In genomic region chrX:15594230-15594857, dm6 we compare ENCODE assay signal across 1 fruit fly cellular context.
A peak's percentile ranks its signal among the peaks of the same experiment; 100 is the strongest.
TF ChIP-seq lines count a peak whose summit lies in the region.

No protein-coding gene starts in this region.

TF ChIP-seq in whole organism, embryonic, 481 proteins besides CTCF, POLR2A, EP300 and RAD21 (continued from another document and continues in another):
- TF ChIP-seq gce (GFP tag; IDR thresholded peaks at IDR 0.05; lab: Robert Waterston, UW) (no peak), grau (tag; optimal IDR thresholded peaks at IDR 0.05; lab: Kevin White, UChicago) (peak; percentile 26), B-H2 (GFP tag; optimal IDR thresholded peaks at IDR 0.05; lab: Kevin White, UChicago) (no peak), mld (GFP tag; IDR thresholded peaks at IDR 0.05; lab: Robert Waterston, UW; ENCODE audit: partially characterized antibody) (no peak), CG4404 (GFP tag; IDR thresholded peaks at IDR 0.05; lab: Robert Waterston, UW) (0 out of 2 replicates have a peak, but pooled peaks have one; percentile 7), luna (GFP tag; optimal IDR thresholded peaks at IDR 0.05; lab: Kevin White, UChicago) (no peak), CG11560 (tag; IDR thresholded peaks at IDR 0.05; lab: Robert Waterston, UW) (peak; percentile 25; the same call in 1 of the 3 replicates), CG7987 (GFP tag; optimal IDR thresholded peaks at IDR 0.05; lab: Kevin White, UChicago) (no peak), fd102C (GFP tag; optimal IDR thresholded peaks at IDR 0.05; lab: Kevin White, UChicago) (no peak), Taf1 (GFP tag; IDR thresholded peaks at IDR 0.05; lab: Robert Waterston, UW) (peak; percentile 34; the same call in 1 of the 2 replicates), crc (GFP tag; optimal IDR thresholded peaks at IDR 0.05; lab: Kevin White, UChicago) (no peak), CG3281 (GFP tag; optimal IDR thresholded peaks at IDR 0.05; lab: Kevin White, UChicago) (no peak), Camta (GFP tag; optimal IDR thresholded peaks at IDR 0.05; lab: Kevin White, UChicago) (no peak), wek (GFP tag; optimal IDR thresholded peaks at IDR 0.05; lab: Kevin White, UChicago) (no peak), CG10959 (GFP tag; IDR thresholded peaks at IDR 0.05; lab: Robert Waterston, UW) (peak; percentile 34; the same call in 1 of the 2 replicates), CG10462 (GFP tag; optimal IDR thresholded peaks at IDR 0.05; lab: Kevin White, UChicago) (no peak), nmo (GFP tag; optimal IDR thresholded peaks at IDR 0.05; lab: Kevin White, UChicago) (no peak), esg (GFP tag; conservative IDR thresholded peaks at IDR 0.05; lab: Robert Waterston, UW) (no peak), ato (GFP tag; IDR thresholded peaks at IDR 0.05; lab: Robert Waterston, UW; ENCODE audit: partially characterized antibody) (peak; percentile 29; the same call in 1 of the 2 replicates), bbx (GFP tag; IDR thresholded peaks at IDR 0.05; lab: Robert Waterston, UW; ENCODE audit: partially characterized antibody) (no peak; the same call in 1 of the 2 replicates), al (GFP tag; IDR thresholded peaks at IDR 0.05; lab: Robert Waterston, UW) (no peak), gro (GFP tag; optimal IDR thresholded peaks at IDR 0.05; lab: Kevin White, UChicago) (no peak), CG1529 (GFP tag; optimal IDR thresholded peaks at IDR 0.05; lab: Kevin White, UChicago) (no peak), Nf-YB (GFP tag; optimal IDR thresholded peaks at IDR 0.05; lab: Kevin White, UChicago) (no peak), Asciz (GFP tag; optimal IDR thresholded peaks at IDR 0.05; lab: Kevin White, UChicago) (no peak), CG10321 (GFP tag; IDR thresholded peaks at IDR 0.05; lab: Robert Waterston, UW) (no peak), Mrtf (GFP tag; IDR thresholded peaks at IDR 0.05; lab: Robert Waterston, UW) (peak; percentile 73), CG31441 (GFP tag; IDR thresholded peaks at IDR 0.05; lab: Robert Waterston, UW) (no peak), Med (GFP tag; lab: Kevin White, UChicago) (peak; percentile 75), CG33213 (GFP tag; optimal IDR thresholded peaks at IDR 0.05; lab: Kevin White, UChicago) (no peak), CG4328 (GFP tag; optimal IDR thresholded peaks at IDR 0.05; lab: Kevin White, UChicago) (no peak), Pdp1 (GFP tag; optimal IDR thresholded peaks at IDR 0.05; lab: Kevin White, UChicago) (peak in 1 of 2 experiments; percentile 13), zen (tag; optimal IDR thresholded peaks at IDR 0.05; lab: Kevin White, UChicago) (peak; percentile 2), CG16815 (GFP tag; optimal IDR thresholded peaks at IDR 0.05; lab: Kevin White, UChicago) (no peak), CG12391 (tag; optimal IDR thresholded peaks at IDR 0.05; lab: Kevin White, UChicago) (no peak), jumu (GFP tag; optimal IDR thresholded peaks at IDR 0.05; lab: Kevin White, UChicago) (no peak), CG13624 (GFP tag; optimal IDR thresholded peaks at IDR 0.05; lab: Kevin White, UChicago) (no peak), NC2α (GFP tag; optimal IDR thresholded peaks at IDR 0.05; lab: Kevin White, UChicago) (no peak), CG17359 (tag; optimal IDR thresholded peaks at IDR 0.05; lab: Kevin White, UChicago) (peak; percentile 18), CG1792 (GFP tag; optimal IDR thresholded peaks at IDR 0.05; lab: Kevin White, UChicago) (no peak), Myb (GFP tag; optimal IDR thresholded peaks at IDR 0.05; lab: Kevin White, UChicago) (no peak), shn (GFP tag; optimal IDR thresholded peaks at IDR 0.05; lab: Kevin White, UChicago) (no peak), GATAe (GFP tag; conservative IDR thresholded peaks at IDR 0.05; lab: Robert Waterston, UW) (no peak), CG31365 (tag; optimal IDR thresholded peaks at IDR 0.05; lab: Kevin White, UChicago) (no peak), CG14441 (GFP tag; IDR thresholded peaks at IDR 0.05; lab: Robert Waterston, UW) (peak; percentile 60), bigmax (GFP tag; optimal IDR thresholded peaks at IDR 0.05; lab: Kevin White, UChicago) (no peak), wor (GFP tag; IDR thresholded peaks at IDR 0.05; lab: Robert Waterston, UW) (no peak), vvl (GFP tag; IDR thresholded peaks at IDR 0.05; lab: Robert Waterston, UW) (peak; percentile 70), ATbp (GFP tag; optimal IDR thresholded peaks at IDR 0.05; lab: Kevin White, UChicago) (no peak), CG13287 (GFP tag; IDR thresholded peaks at IDR 0.05; lab: Robert Waterston, UW; ENCODE audit: partially characterized antibody) (peak; percentile 27; the same call in 1 of the 2 replicates), CG30020 (tag; optimal IDR thresholded peaks at IDR 0.05; lab: Kevin White, UChicago) (no peak), zfh2 (GFP tag; optimal IDR thresholded peaks at IDR 0.05; lab: Kevin White, UChicago) (no peak), Rfx (GFP tag; IDR thresholded peaks at IDR 0.05; lab: Robert Waterston, UW) (peak; percentile 80), Vsx1 (GFP tag; optimal IDR thresholded peaks at IDR 0.05; lab: Kevin White, UChicago) (peak; percentile 8), Optix (GFP tag; IDR thresholded peaks at IDR 0.05; lab: Robert Waterston, UW) (peak; percentile 53; the same call in 2 of the 3 replicates), psq (GFP tag; optimal IDR thresholded peaks at IDR 0.05; lab: Kevin White, UChicago) (no peak), CG6791 (GFP tag; IDR thresholded peaks at IDR 0.05; lab: Robert Waterston, UW; ENCODE audit: partially characterized antibody) (peak; percentile 33; the same call in 1 of the 3 replicates), CG15011 (GFP tag; optimal IDR thresholded peaks at IDR 0.05; lab: Kevin White, UChicago) (no peak), CG4360 (GFP tag; IDR thresholded peaks at IDR 0.05; lab: Robert Waterston, UW) (no peak), CG4820 (GFP tag; optimal IDR thresholded peaks at IDR 0.05; lab: Kevin White, UChicago) (peak; percentile 1), chinmo (GFP tag; IDR thresholded peaks at IDR 0.05; lab: Robert Waterston, UW; ENCODE audit: partially characterized antibody) (0 out of 4 replicates have a peak, but pooled peaks have one; percentile 36), run (tag; optimal IDR thresholded peaks at IDR 0.05; lab: Kevin White, UChicago) (no peak), lov (optimal IDR thresholded peaks at IDR 0.05; lab: Kevin White, UChicago) (no peak), lov (GFP tag; IDR thresholded peaks at IDR 0.05; lab: Robert Waterston, UW) (no peak), inv (GFP tag; IDR thresholded peaks at IDR 0.05; lab: Robert Waterston, UW; ENCODE audit: partially characterized antibody) (0 out of 2 replicates have a peak, but pooled peaks have one; percentile 30), ken (GFP tag; IDR thresholded peaks at IDR 0.05; lab: Robert Waterston, UW) (peak; percentile 66; the same call in 2 of the 3 replicates), Dp (GFP tag; optimal IDR thresholded peaks at IDR 0.05; lab: Kevin White, UChicago) (peak; percentile 51), CG6272 (GFP tag; IDR thresholded peaks at IDR 0.05; lab: Robert Waterston, UW) (peak; percentile 13; the same call in 1 of the 2 replicates), CG1602 (GFP tag; optimal IDR thresholded peaks at IDR 0.05; lab: Kevin White, UChicago) (peak; percentile 36), Dfd (GFP tag; optimal IDR thresholded peaks at IDR 0.05; lab: Kevin White, UChicago) (no peak), B-H1 (GFP tag; IDR thresholded peaks at IDR 0.05; lab: Robert Waterston, UW) (no peak), CG12659 (GFP tag; optimal IDR thresholded peaks at IDR 0.05; lab: Kevin White, UChicago) (no peak), gsb (GFP tag; IDR thresholded peaks at IDR 0.05; lab: Robert Waterston, UW) (no peak), Hmr (GFP tag; optimal IDR thresholded peaks at IDR 0.05; lab: Kevin White, UChicago) (peak; percentile 25), Hsf (GFP tag; optimal IDR thresholded peaks at IDR 0.05; lab: Kevin White, UChicago) (peak; percentile 30), CG30431 (GFP tag; optimal IDR thresholded peaks at IDR 0.05; lab: Kevin White, UChicago) (no peak), CG8281 (tag; optimal IDR thresholded peaks at IDR 0.05; lab: Kevin White, UChicago) (no peak), ERR (GFP tag; optimal IDR thresholded peaks at IDR 0.05; lab: Kevin White, UChicago) (no peak), CG15073 (GFP tag; optimal IDR thresholded peaks at IDR 0.05; lab: Kevin White, UChicago) (no peak), unc-4 (GFP tag; IDR thresholded peaks at IDR 0.05; lab: Robert Waterston, UW; ENCODE audit: partially characterized antibody) (0 out of 2 replicates have a peak, but pooled peaks have one; percentile 34), fu2 (GFP tag; optimal IDR thresholded peaks at IDR 0.05; lab: Kevin White, UChicago) (no peak), lola (GFP tag; optimal IDR thresholded peaks at IDR 0.05; lab: Kevin White, UChicago) (no peak), CG32767 (GFP tag; IDR thresholded peaks at IDR 0.05; lab: Robert Waterston, UW) (no peak), tna (GFP tag; IDR thresholded peaks at IDR 0.05; lab: Robert Waterston, UW; ENCODE audit: partially characterized antibody) (no peak), Side (GFP tag; optimal IDR thresholded peaks at IDR 0.05; lab: Kevin White, UChicago) (no peak), ranshi (GFP tag; IDR thresholded peaks at IDR 0.05; lab: Robert Waterston, UW) (0 out of 2 replicates have a peak, but pooled peaks have one; percentile 17), p53 (GFP tag; optimal IDR thresholded peaks at IDR 0.05; lab: Kevin White, UChicago) (no peak), CG33557 (GFP tag; optimal IDR thresholded peaks at IDR 0.05; lab: Kevin White, UChicago) (no peak), Sox102F (GFP tag; optimal IDR thresholded peaks at IDR 0.05; lab: Kevin White, UChicago) (peak; percentile 52), Deaf1 (tag; optimal IDR thresholded peaks at IDR 0.05; lab: Kevin White, UChicago) (no peak), vnd (GFP tag; IDR thresholded peaks at IDR 0.05; lab: Robert Waterston, UW; ENCODE audit: partially characterized antibody) (0 out of 3 replicates have a peak, but pooled peaks have one; percentile 22), CG11456 (GFP tag; IDR thresholded peaks at IDR 0.05; lab: Robert Waterston, UW) (peak; percentile 94), Aef1 (GFP tag; IDR thresholded peaks at IDR 0.05; lab: Robert Waterston, UW) (peak; percentile 51), CG6654 (GFP tag; optimal IDR thresholded peaks at IDR 0.05; lab: Kevin White, UChicago) (no peak), CG2120 (GFP tag; optimal IDR thresholded peaks at IDR 0.05; lab: Kevin White, UChicago) (no peak), ac (GFP tag; optimal IDR thresholded peaks at IDR 0.05; lab: Kevin White, UChicago) (no peak), CG13424 (tag; optimal IDR thresholded peaks at IDR 0.05; lab: Kevin White, UChicago) (no peak), fru (optimal IDR thresholded peaks at IDR 0.05; lab: Kevin White, UChicago) (no peak), CG18011 (GFP tag; optimal IDR thresholded peaks at IDR 0.05; lab: Kevin White, UChicago) (no peak), MESR4 (GFP tag; optimal IDR thresholded peaks at IDR 0.05; lab: Kevin White, UChicago) (no peak), Dip2 (GFP tag; IDR thresholded peaks at IDR 0.05; lab: Robert Waterston, UW) (no peak), sd (tag; optimal IDR thresholded peaks at IDR 0.05; lab: Kevin White, UChicago) (peak; percentile 28), Hr3 (GFP tag; optimal IDR thresholded peaks at IDR 0.05; lab: Kevin White, UChicago) (no peak), Nf-YC (tag; optimal IDR thresholded peaks at IDR 0.05; lab: Kevin White, UChicago) (no peak), CG12104 (GFP tag; optimal IDR thresholded peaks at IDR 0.05; lab: Kevin White, UChicago) (no peak), bowl (GFP tag; IDR thresholded peaks at IDR 0.05; lab: Robert Waterston, UW) (no peak), dan (GFP tag; IDR thresholded peaks at IDR 0.05; lab: Robert Waterston, UW) (no peak), emc (GFP tag; optimal IDR thresholded peaks at IDR 0.05; lab: Kevin White, UChicago) (no peak), CG4617 (GFP tag; optimal IDR thresholded peaks at IDR 0.05; lab: Kevin White, UChicago; ENCODE audit: borderline replicate concordance) (no peak), CG3407 (GFP tag; optimal IDR thresholded peaks at IDR 0.05; lab: Kevin White, UChicago) (no peak), TFAM (GFP tag; optimal IDR thresholded peaks at IDR 0.05; lab: Kevin White, UChicago) (no peak), CG15601 (tag; optimal IDR thresholded peaks at IDR 0.05; lab: Kevin White, UChicago) (peak; percentile 10), Hey (tag; optimal IDR thresholded peaks at IDR 0.05; lab: Kevin White, UChicago) (no peak), eyg (GFP tag; optimal IDR thresholded peaks at IDR 0.05; lab: Kevin White, UChicago) (no peak), CG34422 (GFP tag; IDR thresholded peaks at IDR 0.05; lab: Robert Waterston, UW) (peak; percentile 68), tin (GFP tag; optimal IDR thresholded peaks at IDR 0.05; lab: Kevin White, UChicago) (peak; percentile 29), HLH3B (GFP tag; IDR thresholded peaks at IDR 0.05; lab: Robert Waterston, UW) (peak; percentile 49), pita (GFP tag; optimal IDR thresholded peaks at IDR 0.05; lab: Kevin White, UChicago) (peak; percentile 40), trem (tag; optimal IDR thresholded peaks at IDR 0.05; lab: Kevin White, UChicago) (peak; percentile 31), CG42726 (GFP tag; IDR thresholded peaks at IDR 0.05; lab: Robert Waterston, UW; ENCODE audit: partially characterized antibody) (peak; percentile 66), fd96Cb (tag; optimal IDR thresholded peaks at IDR 0.05; lab: Kevin White, UChicago) (no peak), Blimp-1 (GFP tag; optimal IDR thresholded peaks at IDR 0.05; lab: Kevin White, UChicago) (no peak), BtbVII (GFP tag; optimal IDR thresholded peaks at IDR 0.05; lab: Kevin White, UChicago) (no peak), CG7271 (tag; optimal IDR thresholded peaks at IDR 0.05; lab: Kevin White, UChicago) (no peak), CG18619 (GFP tag; optimal IDR thresholded peaks at IDR 0.05; lab: Kevin White, UChicago) (no peak), HmgZ (tag; optimal IDR thresholded peaks at IDR 0.05; lab: Kevin White, UChicago) (peak; percentile 25), Hmx (GFP tag; optimal IDR thresholded peaks at IDR 0.05; lab: Kevin White, UChicago) (no peak), ro (GFP tag; IDR thresholded peaks at IDR 0.05; lab: Robert Waterston, UW) (no peak), z (GFP tag; IDR thresholded peaks at IDR 0.05; lab: Robert Waterston, UW) (no peak), cg (GFP tag; optimal IDR thresholded peaks at IDR 0.05; lab: Kevin White, UChicago) (no peak), slou (GFP tag; optimal IDR thresholded peaks at IDR 0.05; lab: Kevin White, UChicago) (no peak), CG14050 (GFP tag; IDR thresholded peaks at IDR 0.05; lab: Robert Waterston, UW) (no peak), knrl (GFP tag; IDR thresholded peaks at IDR 0.05; lab: Robert Waterston, UW; ENCODE audit: partially characterized antibody) (peak; percentile 62)
